Fruit fly (Drosophila melanogaster) whole organism, adult: ENCODE results near the gene Lip3.

Experiments used
- CG11617 ChIP-seq: fragments of 200-800 bp; sonication (Bioruptor generic); optimal IDR thresholded peaks from 2 replicates; lab custom pipeline; 2017; ENCODE audit warnings: mild to moderate bottlenecking, missing biosample characterization, missing genetic modification reagents, missing genetic modification characterization
- CG12768 ChIP-seq: fragments of 200-800 bp; sonication (Bioruptor generic); optimal IDR thresholded peaks from 2 replicates; lab custom pipeline; 2017; ENCODE audit warnings: missing biosample characterization, missing genetic modification characterization, mild to moderate bottlenecking, moderate library complexity, missing genetic modification reagents
- CG7045 ChIP-seq: fragments of 200-800 bp; sonication (Bioruptor generic); optimal IDR thresholded peaks from 2 replicates; lab custom pipeline; 2017; ENCODE audit warnings: missing biosample characterization, mild to moderate bottlenecking, missing genetic modification characterization
- CG7101 ChIP-seq: fragments of 200-800 bp; sonication (Bioruptor generic); optimal IDR thresholded peaks from 2 replicates; lab custom pipeline; 2018; ENCODE audit warnings: missing biosample characterization, mild to moderate bottlenecking, missing genetic modification characterization, moderate library complexity
- Crg-1 ChIP-seq: fragments of 200-800 bp; sonication (Bioruptor generic); optimal IDR thresholded peaks from 2 replicates; lab custom pipeline; 2016; ENCODE audit warnings: missing biosample characterization, missing genetic modification characterization
- Hr96 ChIP-seq: fragments of 200-800 bp; sonication (Bioruptor generic); optimal IDR thresholded peaks from 2 replicates; lab custom pipeline; 2016; ENCODE audit warnings: missing biosample characterization, missing genetic modification characterization
- Mnt ChIP-seq: fragments of 200-800 bp; sonication (Bioruptor generic); optimal IDR thresholded peaks from 2 replicates; lab custom pipeline; 2016; ENCODE audit warnings: missing biosample characterization, mild to moderate bottlenecking, missing genetic modification characterization
- bab1 ChIP-seq: fragments of 200-800 bp; sonication (Bioruptor generic); optimal IDR thresholded peaks from 3 replicates; lab custom pipeline; 2019; ENCODE audit warnings: missing biosample characterization, mild to moderate bottlenecking, missing genetic modification characterization, moderate library complexity
- cic ChIP-seq: fragments of 200-800 bp; sonication (Bioruptor generic); optimal IDR thresholded peaks from 2 replicates; lab custom pipeline; 2017; ENCODE audit warnings: missing biosample characterization, mild to moderate bottlenecking, missing genetic modification characterization, moderate library complexity
- cnc ChIP-seq, 2 experiments: fragments of >200 bp; optimal IDR thresholded peaks; 2 replicates each; lab custom pipeline; 2017
- ovo ChIP-seq: fragments of 200-800 bp; sonication (Bioruptor generic); optimal IDR thresholded peaks from 2 replicates; lab custom pipeline; 2016; ENCODE audit warnings: missing biosample characterization, missing genetic modification characterization
- pad ChIP-seq: fragments of 200-800 bp; sonication (Bioruptor generic); optimal IDR thresholded peaks from 3 replicates; lab custom pipeline; 2017; ENCODE audit warnings: missing biosample characterization, missing genetic modification characterization, mild to moderate bottlenecking, moderate library complexity, missing genetic modification reagents

DNA sequence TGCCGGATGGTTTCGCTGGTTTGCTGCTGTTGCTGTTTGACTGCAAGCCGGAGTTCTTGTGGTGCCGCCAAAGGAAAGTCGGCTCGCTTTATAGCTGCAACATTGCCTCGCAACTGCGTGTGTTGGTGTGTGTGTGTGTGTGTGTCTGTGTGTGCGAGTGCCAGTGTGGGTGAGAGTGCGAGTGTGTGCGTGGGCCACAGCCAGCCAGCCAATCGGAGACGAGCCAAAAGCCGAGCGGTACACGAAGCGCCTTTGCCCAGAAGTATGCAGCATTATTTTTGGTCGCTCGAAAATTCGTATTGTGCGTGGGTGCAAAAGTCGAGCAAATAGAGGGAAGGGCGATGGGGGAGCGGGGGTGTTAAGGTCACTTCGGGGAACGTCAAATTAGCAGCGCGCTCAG, 23.4 kb upstream of the Lip3 start, which contains the start of gene CCHa2:
- TF ChIP-seq CG7045 (no peak), ovo (GFP tag; lab: Kevin White, UChicago) (no peak), CG12768 (GFP tag; lab: Kevin White, UChicago) (no peak), CG11617 (GFP tag; lab: Kevin White, UChicago) (no peak), CG7101 (tag; lab: Kevin White, UChicago) (no peak), Crg-1 (GFP tag; lab: Kevin White, UChicago) (no peak), cnc (optimal IDR thresholded peaks at IDR 0.05; lab: Kevin White, UChicago) (no peak), bab1 (no peak), Hr96 (GFP tag; lab: Kevin White, UChicago) (no peak), pad (GFP tag; lab: Kevin White, UChicago) (no peak), cic (GFP tag; lab: Kevin White, UChicago) (no peak), Mnt (GFP tag; lab: Kevin White, UChicago) (no peak)
